Worm (Caenorhabditis elegans): ENCODE data around the gene ZK1010.4.

DNA sequence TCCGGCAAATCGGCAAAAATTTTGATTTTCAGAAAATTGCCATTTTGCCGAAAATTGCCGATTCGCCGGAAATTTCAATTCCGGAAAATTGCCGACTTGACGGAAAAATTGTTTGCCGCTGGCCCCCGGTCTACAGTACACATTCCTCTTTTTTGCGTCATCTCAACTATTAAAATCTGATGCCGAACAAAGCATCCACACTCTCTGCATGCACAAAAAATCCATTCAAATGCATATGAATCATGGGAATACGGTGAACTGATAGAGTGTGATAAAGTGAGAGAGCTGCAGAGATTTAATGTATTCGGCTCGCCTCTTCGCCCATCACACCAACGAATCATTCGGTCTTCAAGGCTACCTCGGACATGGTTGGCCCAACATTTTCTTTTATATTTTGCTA lies 49.7 kb downstream of the ZK1010.4 start, which contains the start of gene F14F7.7:
- no peak for TF ChIP-seq egl-5 (tag; optimal IDR thresholded peaks at IDR 0.05)
- no peak for TF ChIP-seq R02D3.7 (tag; optimal IDR thresholded peaks at IDR 0.05)
- no peak for TF ChIP-seq elt-3 (tag; optimal IDR thresholded peaks at IDR 0.05)
- TF ChIP-seq ceh-82 (tag; optimal IDR thresholded peaks at IDR 0.05) = no peak
- TF ChIP-seq nhr-11 (tag; optimal IDR thresholded peaks at IDR 0.05) = no peak
- no peak for TF ChIP-seq ama-1 (optimal IDR thresholded peaks at IDR 0.05)
- no peak for TF ChIP-seq egl-27 (tag; optimal IDR thresholded peaks at IDR 0.05)
